Worm (Caenorhabditis elegans): ENCODE measurements around the gene Y50E8A.10.
"Not testable (repeated sequence)": the region's sequence is repeated elsewhere in the genome, so short reads cannot be mapped to it uniquely, and the experiment has no call there.

Y50E8A.10 gene

ce11 chrV:14746975-14747374, 32.8 kb upstream of the Y50E8A.10 start:
- TF ChIP-seq unc-39 (tag; optimal IDR thresholded peaks at IDR 0.05) (no peak), zag-1 (tag; optimal IDR thresholded peaks at IDR 0.05) (no peak), unc-55 (GFP tag; optimal IDR thresholded peaks at IDR 0.05) (no peak), mab-5 (tag; optimal IDR thresholded peaks at IDR 0.05) (no peak), ceh-16 (tag; optimal IDR thresholded peaks at IDR 0.05) (no peak), F13H6.1 (tag; optimal IDR thresholded peaks at IDR 0.05) (no peak), lsy-2 (tag; optimal IDR thresholded peaks at IDR 0.05) (no peak), peb-1 (tag; optimal IDR thresholded peaks at IDR 0.05) (no peak), nhr-21 (tag; optimal IDR thresholded peaks at IDR 0.05) (no peak), nhr-25 (tag; optimal IDR thresholded peaks at IDR 0.05) (no peak), gmeb-1 (tag; optimal IDR thresholded peaks at IDR 0.05) (no peak), crh-2 (tag; optimal IDR thresholded peaks at IDR 0.05) (no peak), blmp-1 (tag; optimal IDR thresholded peaks at IDR 0.05; ENCODE audit: insufficient read depth) (no peak), nhr-12 (tag; optimal IDR thresholded peaks at IDR 0.05) (no peak), ZK546.5 (tag; optimal IDR thresholded peaks at IDR 0.05) (no peak)

DNA sequence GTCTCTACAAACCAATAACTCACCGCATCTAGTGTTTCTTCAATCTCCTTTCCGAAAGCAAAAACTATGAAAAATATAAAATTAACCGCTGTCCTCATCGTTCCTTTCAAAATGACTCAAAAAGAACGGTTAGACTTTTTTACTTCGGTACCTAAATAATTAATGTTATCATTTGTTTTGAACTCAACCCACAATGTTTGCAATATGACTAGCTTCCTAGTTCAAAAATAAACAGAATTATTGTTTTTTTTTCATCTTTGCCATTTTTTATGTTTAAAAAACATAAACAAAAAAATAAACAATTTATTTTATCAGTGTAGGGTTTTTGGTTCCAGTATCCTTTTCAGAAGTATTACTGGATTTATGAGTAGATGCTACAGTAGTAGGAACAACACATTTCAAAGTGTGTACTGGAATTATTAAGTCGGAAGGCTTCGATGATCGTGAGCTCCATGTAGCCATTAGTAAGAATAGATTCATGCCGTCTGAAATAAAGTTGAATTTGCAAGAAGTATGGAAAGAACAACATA, 31.1 kb upstream of the Y50E8A.10 start, which contains the start of the genes lipl-8 and Y50E8A.22:
TSS of gene lipl-8 (minus strand) at position 101 of the 530 bp plus-strand sequence.
TSS of gene Y50E8A.22 (minus strand) at position 480 of the 530 bp plus-strand sequence.
- TF ChIP-seq ztf-1 (GFP tag; conservative IDR thresholded peaks at IDR 0.05), result no peak
- no peak for TF ChIP-seq sma-3 (GFP tag; optimal IDR thresholded peaks at IDR 0.05)
- no peak for TF ChIP-seq nhr-77 (tag; optimal IDR thresholded peaks at IDR 0.05)
- TF ChIP-seq nhr-10 (tag; optimal IDR thresholded peaks at IDR 0.05), result no peak
- TF ChIP-seq C34F6.9 (tag; optimal IDR thresholded peaks at IDR 0.05), result no peak
- no peak for TF ChIP-seq ama-1 (optimal IDR thresholded peaks at IDR 0.05)
- no peak for TF ChIP-seq nhr-11 (tag; optimal IDR thresholded peaks at IDR 0.05)
- TF ChIP-seq nhr-237 (tag; optimal IDR thresholded peaks at IDR 0.05), result no peak
- no peak for TF ChIP-seq F13H6.1 (tag; optimal IDR thresholded peaks at IDR 0.05)
- no peak for TF ChIP-seq ztf-4 (tag; optimal IDR thresholded peaks at IDR 0.05)
- no peak for TF ChIP-seq nhr-25 (tag; optimal IDR thresholded peaks at IDR 0.05)
- TF ChIP-seq aly-2 (tag; optimal IDR thresholded peaks at IDR 0.05), result no peak
- no peak for TF ChIP-seq unc-55 (GFP tag; optimal IDR thresholded peaks at IDR 0.05)
- TF ChIP-seq nhr-129 (tag; optimal IDR thresholded peaks at IDR 0.05), result no peak
- no peak for TF ChIP-seq ztf-11 (tag; optimal IDR thresholded peaks at IDR 0.05)
- TF ChIP-seq ceh-16 (tag; optimal IDR thresholded peaks at IDR 0.05), result no peak

ce11 chrV:14750357-14750756, 29.4 kb upstream of the Y50E8A.10 start, which contains the start of gene nspa-10:
nspa-10 (minus strand) TSS chrV:14750457.
- not testable (repeated sequence) for TF ChIP-seq ztf-4, ceh-82, lsy-2 (tag; optimal IDR thresholded peaks at IDR 0.05)

- TF ChIP-seq F13H6.1 (tag; optimal IDR thresholded peaks at IDR 0.05), result no peak
- no peak for TF ChIP-seq egl-27 (tag; optimal IDR thresholded peaks at IDR 0.05)
- no peak for TF ChIP-seq lin-13 (GFP tag; optimal IDR thresholded peaks at IDR 0.05)
- TF ChIP-seq lsy-2 (tag; optimal IDR thresholded peaks at IDR 0.05), result no peak
- TF ChIP-seq C34F6.9 (tag; optimal IDR thresholded peaks at IDR 0.05), result no peak
- no peak for TF ChIP-seq fos-1 (tag; optimal IDR thresholded peaks at IDR 0.05)
- TF ChIP-seq R02D3.7 (tag; optimal IDR thresholded peaks at IDR 0.05), result no peak
- TF ChIP-seq ztf-4 (tag; optimal IDR thresholded peaks at IDR 0.05), result no peak
- TF ChIP-seq alr-1 (tag; optimal IDR thresholded peaks at IDR 0.05), result no peak
These were observed 17.2 kb upstream of the Y50E8A.10 start for ce11 chrV:14762563-14762962.

DNA sequence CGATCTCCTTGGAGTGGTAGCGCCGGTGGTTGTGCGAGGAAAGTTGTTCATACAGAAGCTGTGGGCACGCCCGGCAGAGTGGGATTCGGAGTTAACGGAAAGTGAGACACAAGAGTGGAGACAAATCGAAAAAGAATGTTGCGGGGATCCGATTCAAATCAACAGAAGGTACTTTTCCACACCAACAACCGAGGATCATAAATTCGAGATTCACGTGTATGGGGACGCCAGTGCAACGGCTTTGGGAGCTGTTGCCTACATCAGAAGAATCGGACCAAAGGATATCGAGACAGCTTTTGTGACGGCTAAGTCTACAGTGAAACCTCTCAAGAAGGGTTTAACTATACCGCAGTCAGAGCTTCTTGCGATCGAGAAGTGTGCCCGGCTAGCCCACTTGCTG, 16.2 kb upstream of the Y50E8A.10 start:
- TF ChIP-seq nhr-6 (tag; optimal IDR thresholded peaks at IDR 0.05) (no peak), ztf-1 (GFP tag; conservative IDR thresholded peaks at IDR 0.05) (no peak), ceh-16 (tag; optimal IDR thresholded peaks at IDR 0.05) (no peak), nhr-21 (tag; optimal IDR thresholded peaks at IDR 0.05) (no peak), nhr-10 (tag; optimal IDR thresholded peaks at IDR 0.05) (no peak), nhr-77 (tag; optimal IDR thresholded peaks at IDR 0.05) (no peak), mdl-1 (tag; optimal IDR thresholded peaks at IDR 0.05) (no peak), F13H6.1 (tag; optimal IDR thresholded peaks at IDR 0.05) (no peak), Y55F3AM.14 (GFP tag; optimal IDR thresholded peaks at IDR 0.05) (no peak), ceh-82 (tag; optimal IDR thresholded peaks at IDR 0.05) (no peak)

Data from whole organism, L2 larva.